Worm (Caenorhabditis elegans): ENCODE results near the gene pbo-5.

Gene pbo-5

DNA sequence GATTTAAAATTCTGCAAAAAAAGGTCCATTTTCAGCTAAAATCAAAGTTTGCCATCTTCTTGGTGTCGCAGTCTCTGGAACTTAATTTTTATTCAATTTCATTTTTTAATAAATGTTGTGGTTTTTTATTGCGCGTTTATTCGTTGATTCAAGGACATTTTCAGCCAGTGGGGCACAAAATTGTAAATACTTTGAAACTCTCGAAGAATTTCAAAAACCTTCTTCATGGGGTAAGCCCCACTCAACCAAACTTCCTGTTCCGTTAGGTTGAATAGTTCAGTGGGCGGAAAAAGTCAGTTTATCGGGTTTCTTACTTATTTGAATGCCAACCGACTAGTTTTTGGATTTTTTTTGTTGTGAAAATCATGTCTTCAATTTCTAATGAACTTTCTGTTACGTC lies 5.1 kb upstream of the pbo-5 start, which contains the start of gene ttll-9:
ttll-9 (plus strand) TSS at position 301 of the 400 bp plus-strand sequence.
- TF ChIP-seq unc-30 (tag; optimal IDR thresholded peaks at IDR 0.05) (no peak), zip-4 (GFP tag; optimal IDR thresholded peaks at IDR 0.05) (no peak), sup-37 (GFP tag; optimal IDR thresholded peaks at IDR 0.05) (no peak), aly-2 (tag; optimal IDR thresholded peaks at IDR 0.05) (no peak), lin-35 (GFP tag; optimal IDR thresholded peaks at IDR 0.05) (no peak), nhr-237 (tag; optimal IDR thresholded peaks at IDR 0.05) (no peak), elt-2 (tag; optimal IDR thresholded peaks at IDR 0.05) (no peak), dsc-1 (tag; optimal IDR thresholded peaks at IDR 0.05) (no peak), irx-1 (tag; optimal IDR thresholded peaks at IDR 0.05) (no peak), vab-15 (tag; optimal IDR thresholded peaks at IDR 0.05) (no peak), blmp-1 (tag; optimal IDR thresholded peaks at IDR 0.05) (no peak), ceh-88 (GFP tag; IDR thresholded peaks at IDR 0.05) (no peak), alr-1 (tag; optimal IDR thresholded peaks at IDR 0.05; ENCODE audit: borderline replicate concordance) (no peak), isw-1 (GFP tag; IDR thresholded peaks at IDR 0.05) (no peak)

DNA sequence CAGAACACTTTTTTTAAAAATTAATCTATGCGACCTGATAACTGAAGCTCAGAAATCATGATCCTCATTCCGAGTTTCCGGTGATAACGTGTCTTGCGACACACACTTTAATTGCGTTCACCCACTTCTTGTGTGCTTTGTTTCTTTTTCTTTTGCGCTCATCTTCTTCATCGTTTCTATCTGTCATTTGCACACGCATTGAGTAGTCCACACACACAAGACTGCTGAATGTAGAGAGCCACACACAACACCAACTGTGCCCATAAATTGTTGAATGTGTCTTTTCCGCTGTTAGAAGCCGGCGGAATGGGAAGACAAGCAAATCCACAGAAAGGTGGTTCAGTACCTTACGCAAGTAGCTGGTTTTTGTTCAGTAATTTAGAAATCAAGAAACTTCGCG lies 5.1 kb downstream of the pbo-5 start:
- TF ChIP-seq ceh-8 (GFP tag; optimal IDR thresholded peaks at IDR 0.05) (no peak), dsc-1 (tag; optimal IDR thresholded peaks at IDR 0.05) (no peak), efl-1 (optimal IDR thresholded peaks at IDR 0.05) (no peak), efl-1 (GFP tag; optimal IDR thresholded peaks at IDR 0.05 in 1 of 2) (no peak), C16A3.4 (tag; optimal IDR thresholded peaks at IDR 0.05) (no peak), pax-3 (tag; optimal IDR thresholded peaks at IDR 0.05) (no peak), lin-14 (GFP tag; optimal IDR thresholded peaks at IDR 0.05) (peak; percentile 63), hpl-2 (GFP tag; optimal IDR thresholded peaks at IDR 0.05) (no peak), nhr-19 (GFP tag; conservative IDR thresholded peaks at IDR 0.05) (0 out of 2 replicates have a peak, but pooled peaks have one; percentile 21), irx-1 (tag; optimal IDR thresholded peaks at IDR 0.05) (no peak), tlp-1 (tag; optimal IDR thresholded peaks at IDR 0.05) (no peak), jun-1 (tag; optimal IDR thresholded peaks at IDR 0.05) (no peak), nhr-47 (tag; optimal IDR thresholded peaks at IDR 0.05) (no peak), rnt-1 (tag; optimal IDR thresholded peaks at IDR 0.05) (peak; percentile 38)
